Fruit fly (Drosophila melanogaster) whole organism, embryonic: Measurements from ENCODE around the gene sra.

Experiments
- Asciz ChIP-seq: fragments of 200-800 bp; sonication (Bioruptor generic); optimal IDR thresholded peaks from 2 replicates; lab custom pipeline; 2017; ENCODE audit warnings: missing biosample characterization, mild to moderate bottlenecking, missing genetic modification characterization, missing genetic modification reagents
- B-H1 ChIP-seq: fragments of 200-800 bp; sonication (Bioruptor generic); IDR thresholded peaks from 3 replicates; pipeline ENCODE4 v1.3.6; 2022; ENCODE audit warnings: missing biosample characterization, missing genetic modification characterization
- CG10147 ChIP-seq: fragments of 200-800 bp; sonication (Bioruptor generic); optimal IDR thresholded peaks from 2 replicates; lab custom pipeline; 2019; ENCODE audit warnings: missing biosample characterization, mild to moderate bottlenecking, missing genetic modification characterization, moderate library complexity
- CG1024 ChIP-seq: fragments of 200-800 bp; sonication (Bioruptor generic); IDR thresholded peaks from 2 replicates; pipeline ENCODE4 v1.3.6; 2022; ENCODE audit warnings: missing biosample characterization, missing genetic modification characterization
- CG14965 ChIP-seq: fragments of 200-800 bp; sonication (Bioruptor generic); optimal IDR thresholded peaks from 2 replicates; lab custom pipeline; 2016; ENCODE audit warnings: missing biosample characterization, missing genetic modification characterization, borderline replicate concordance
- CG15601 ChIP-seq: fragments of 200-800 bp; sonication (Bioruptor generic); optimal IDR thresholded peaks from 3 replicates; lab custom pipeline; 2019; ENCODE audit warnings: missing biosample characterization, mild to moderate bottlenecking, missing genetic modification characterization, moderate library complexity
- CG2678 ChIP-seq: fragments of 200-800 bp; sonication (Bioruptor generic); optimal IDR thresholded peaks from 3 replicates; lab custom pipeline; 2019; ENCODE audit warnings: missing biosample characterization, mild to moderate bottlenecking, missing genetic modification characterization, moderate library complexity
- CG2875 ChIP-seq: fragments of 200-800 bp; sonication (Bioruptor generic); optimal IDR thresholded peaks from 2 replicates; lab custom pipeline; 2017; ENCODE audit warnings: missing biosample characterization, mild to moderate bottlenecking, missing genetic modification characterization, missing genetic modification reagents
- CG43689 ChIP-seq: fragments of 200-800 bp; sonication (Bioruptor generic); IDR thresholded peaks from 2 replicates; pipeline ENCODE4 v1.3.6; 2022; ENCODE audit warnings: missing biosample characterization, missing genetic modification characterization
- CG4617 ChIP-seq: fragments of 200-800 bp; sonication (Bioruptor generic); optimal IDR thresholded peaks from 3 replicates; lab custom pipeline; 2016; ENCODE audit warnings: missing biosample characterization, missing genetic modification characterization, borderline replicate concordance
- CG6175 ChIP-seq: fragments of 200-800 bp; sonication (Bioruptor generic); IDR thresholded peaks from 3 replicates; pipeline ENCODE4 v1.3.6; 2022; ENCODE audit warnings: missing biosample characterization, missing genetic modification characterization
- D19A ChIP-seq: fragments of 200-800 bp; optimal IDR thresholded peaks from 3 replicates; lab custom pipeline; 2019; ENCODE audit warnings: missing biosample characterization, mild to moderate bottlenecking, missing genetic modification characterization, moderate library complexity
- Deaf1 ChIP-seq: fragments of 200-800 bp; optimal IDR thresholded peaks from 3 replicates; lab custom pipeline; 2019; ENCODE audit warnings: missing biosample characterization, mild to moderate bottlenecking, missing genetic modification characterization, moderate library complexity
- Dref ChIP-seq: fragments of 200-800 bp; sonication (Bioruptor generic); IDR thresholded peaks from 2 replicates; pipeline ENCODE4 v1.3.6; 2022; ENCODE audit warnings: missing biosample characterization, missing genetic modification characterization
- Drgx ChIP-seq: fragments of 200-800 bp; sonication (Bioruptor generic); IDR thresholded peaks from 2 replicates; pipeline ENCODE4 v1.3.6; 2022; ENCODE audit warnings: missing biosample characterization, missing genetic modification characterization
- Fer2 ChIP-seq: fragments of 200-800 bp; sonication (Bioruptor generic); optimal IDR thresholded peaks from 2 replicates; lab custom pipeline; 2018; ENCODE audit warnings: missing biosample characterization, mild to moderate bottlenecking, missing genetic modification characterization, moderate library complexity
- Hey ChIP-seq: fragments of 200-800 bp; sonication (Bioruptor generic); optimal IDR thresholded peaks from 3 replicates; lab custom pipeline; 2018; ENCODE audit warnings: missing biosample characterization, mild to moderate bottlenecking, missing genetic modification characterization
- Med ChIP-seq: fragments of 200-800 bp; sonication (Bioruptor generic); peaks from one replicate; lab custom pipeline; 2016; ENCODE audit warnings: missing biosample characterization, missing genetic modification characterization, mild to moderate bottlenecking, inconsistent platforms, moderate library complexity
- NC2β ChIP-seq: fragments of 200-800 bp; sonication (Bioruptor generic); optimal IDR thresholded peaks from 2 replicates; lab custom pipeline; 2016; ENCODE audit warnings: missing biosample characterization, missing genetic modification characterization
- Rfx ChIP-seq: fragments of 200-800 bp; sonication (Bioruptor generic); IDR thresholded peaks from 2 replicates; pipeline ENCODE4 v1.3.6; 2022; ENCODE audit warnings: missing biosample characterization, missing genetic modification characterization
- abd-A ChIP-seq: fragments of 200-800 bp; sonication (Bioruptor generic); optimal IDR thresholded peaks from 3 replicates; lab custom pipeline; 2019; ENCODE audit warnings: missing biosample characterization, mild to moderate bottlenecking, missing genetic modification characterization, moderate library complexity
- dysf ChIP-seq: fragments of 200-800 bp; sonication (Bioruptor generic); IDR thresholded peaks from 3 replicates; pipeline ENCODE4 v1.3.6; 2022; ENCODE audit warnings: missing biosample characterization, missing genetic modification characterization
- gem ChIP-seq: fragments of 200-800 bp; sonication (Bioruptor generic); optimal IDR thresholded peaks from 2 replicates; lab custom pipeline; 2019; ENCODE audit warnings: missing biosample characterization, mild to moderate bottlenecking, missing genetic modification characterization, moderate library complexity
- jigr1 ChIP-seq: fragments of 200-800 bp; sonication (Bioruptor generic); IDR thresholded peaks from 3 replicates; pipeline ENCODE4 v1.3.6; 2022; ENCODE audit warnings: missing biosample characterization, missing genetic modification characterization
- lbe ChIP-seq: fragments of 200-800 bp; sonication (Bioruptor generic); optimal IDR thresholded peaks from 2 replicates; lab custom pipeline; 2016; ENCODE audit warnings: missing biosample characterization, mild to moderate bottlenecking, missing genetic modification characterization
- mam ChIP-seq: fragments of 200-800 bp; sonication (Bioruptor generic); optimal IDR thresholded peaks from 3 replicates; lab custom pipeline; 2016; ENCODE audit warnings: missing biosample characterization, missing genetic modification characterization
- nerfin-1 ChIP-seq: fragments of 200-800 bp; sonication (Bioruptor generic); optimal IDR thresholded peaks from 3 replicates; lab custom pipeline; 2019; ENCODE audit warnings: missing biosample characterization, mild to moderate bottlenecking, missing genetic modification characterization, moderate library complexity
- nom ChIP-seq: fragments of 200-800 bp; sonication (Bioruptor generic); optimal IDR thresholded peaks from 2 replicates; lab custom pipeline; 2017; ENCODE audit warnings: missing biosample characterization, missing genetic modification characterization, mild to moderate bottlenecking, moderate library complexity, missing genetic modification reagents
- oc ChIP-seq: fragments of 200-800 bp; sonication (Bioruptor generic); optimal IDR thresholded peaks from 2 replicates; lab custom pipeline; 2018; ENCODE audit warnings: missing biosample characterization, mild to moderate bottlenecking, missing genetic modification characterization, moderate library complexity
- odd ChIP-seq: fragments of 200-800 bp; sonication (Bioruptor generic); optimal IDR thresholded peaks from 2 replicates; lab custom pipeline; 2017; ENCODE audit warnings: missing biosample characterization, mild to moderate bottlenecking, missing genetic modification characterization
- p53 ChIP-seq: fragments of 200-800 bp; sonication (Bioruptor generic); optimal IDR thresholded peaks from 2 replicates; lab custom pipeline; 2016; ENCODE audit warnings: missing biosample characterization, missing genetic modification characterization
- pita ChIP-seq: fragments of 200-800 bp; sonication (Bioruptor generic); optimal IDR thresholded peaks from 2 replicates; lab custom pipeline; 2017; ENCODE audit warnings: missing biosample characterization, mild to moderate bottlenecking, missing genetic modification characterization
- pros ChIP-seq: fragments of 200-800 bp; sonication (Bioruptor generic); optimal IDR thresholded peaks from 3 replicates; lab custom pipeline; 2019; ENCODE audit warnings: missing biosample characterization, mild to moderate bottlenecking, missing genetic modification characterization, moderate library complexity
- tup ChIP-seq: fragments of 200-800 bp; sonication (Bioruptor generic); optimal IDR thresholded peaks from 2 replicates; lab custom pipeline; 2016; ENCODE audit warnings: missing biosample characterization, mild to moderate bottlenecking, missing genetic modification characterization, moderate library complexity
- wor ChIP-seq: fragments of 200-800 bp; sonication (Bioruptor generic); IDR thresholded peaks from 2 replicates; pipeline ENCODE4 v1.3.6; 2022; ENCODE audit warnings: missing biosample characterization, missing genetic modification characterization

Gene sra

dm6 chr3R:16153356-16153905 lies 33.4 kb upstream of the sra start (continued):
- peak; percentile 48 for TF ChIP-seq pros (GFP tag; lab: Kevin White, UChicago)
- no peak for TF ChIP-seq jigr1 (GFP tag; lab: Robert Waterston, UW)
- no peak for TF ChIP-seq odd (GFP tag; lab: Kevin White, UChicago)
- TF ChIP-seq mam: no peak
- TF ChIP-seq oc (tag; lab: Kevin White, UChicago): peak; percentile 18
- TF ChIP-seq CG43689 (GFP tag; lab: Robert Waterston, UW): no peak
- no peak for TF ChIP-seq CG10147
- TF ChIP-seq wor (GFP tag; lab: Robert Waterston, UW): no peak
- TF ChIP-seq Dref (GFP tag; lab: Robert Waterston, UW): 0 out of 2 replicates have a peak, but pooled peaks have one; percentile 22
- no peak for TF ChIP-seq CG14965
- TF ChIP-seq abd-A (tag; lab: Kevin White, UChicago): peak; percentile 51
- TF ChIP-seq Asciz: no peak
- TF ChIP-seq Fer2 (tag; lab: Kevin White, UChicago): peak; percentile 77
- TF ChIP-seq CG2875: no peak
- TF ChIP-seq Hey (tag; lab: Kevin White, UChicago): peak; percentile 34
- no peak for TF ChIP-seq lbe (GFP tag; lab: Kevin White, UChicago)
- TF ChIP-seq CG1024 (GFP tag; lab: Robert Waterston, UW): no peak
- TF ChIP-seq pita: no peak
- TF ChIP-seq B-H1: no peak
- TF ChIP-seq tup: no peak
- TF ChIP-seq p53 (GFP tag; lab: Kevin White, UChicago): no peak

- TF ChIP-seq gem (tag; lab: Kevin White, UChicago) (peak; percentile 13), Drgx (GFP tag; lab: Robert Waterston, UW) (peak; percentile 57), lbe (GFP tag; lab: Kevin White, UChicago) (peak; percentile 44), CG2875 (no peak), NC2β (no peak), Rfx (GFP tag; lab: Robert Waterston, UW) (no peak), nom (GFP tag; lab: Kevin White, UChicago) (peak; percentile 24), dysf (GFP tag; lab: Robert Waterston, UW) (no peak), CG15601 (no peak), CG2678 (tag; lab: Kevin White, UChicago) (peak; percentile 2), D19A (tag; lab: Kevin White, UChicago) (peak; percentile 58)
These were observed 32.5 kb upstream of the sra start for dm6 chr3R:16154263-16154662.

- peak; percentile 42 for TF ChIP-seq Deaf1
- no peak for TF ChIP-seq CG4617
- TF ChIP-seq Med: peak; percentile 28
These were observed 32.1 kb upstream of the sra start, which contains the start of gene CG6006 for dm6 chr3R:16154682-16155081. Gene CG6006, plus strand, starts transcription at chr3R:16154982.

dm6 chr3R:16156032-16156431 lies 30.8 kb upstream of the sra start:
- peak; percentile 49 for TF ChIP-seq nerfin-1
- no peak for TF ChIP-seq CG6175 (GFP tag; lab: Robert Waterston, UW)
